Worm (Caenorhabditis elegans): ENCODE measurements around the gene Y38F2AR.3.

DNA sequence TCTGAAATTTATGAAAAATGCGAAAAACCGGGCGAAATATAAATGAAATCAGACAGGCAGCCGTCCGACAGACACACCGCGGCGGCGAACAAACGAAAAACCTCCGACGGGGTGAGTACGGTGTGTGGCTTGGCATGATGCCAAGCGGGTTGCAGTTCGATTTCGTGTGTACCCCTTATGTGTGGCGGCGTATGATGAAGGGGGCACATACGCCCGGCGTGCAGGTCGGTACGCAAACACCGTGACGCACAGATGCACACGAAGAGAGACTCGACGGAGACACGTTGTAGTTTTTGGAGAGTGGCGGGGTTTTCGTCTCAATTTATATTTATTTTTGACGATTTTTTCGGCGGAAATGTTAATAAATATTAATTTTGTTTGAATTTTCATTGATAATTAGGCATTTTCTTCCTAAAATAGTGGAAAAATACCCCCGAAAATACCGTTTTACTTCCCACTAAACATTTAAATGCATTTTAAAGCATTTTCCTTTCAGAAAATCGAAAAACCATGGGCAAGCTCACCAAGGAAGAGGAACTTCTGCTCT, 5.2 kb downstream of the Y38F2AR.3 start, which contains the start of gene trap-3:
- TF ChIP-seq aly-1 (tag; optimal IDR thresholded peaks at IDR 0.05) (no peak), flt-1 (GFP tag; IDR thresholded peaks at IDR 0.05) (0 out of 2 replicates have a peak, but pooled peaks have one; percentile 22), ceh-36 (tag; optimal IDR thresholded peaks at IDR 0.05) (no peak), ama-1 (optimal IDR thresholded peaks at IDR 0.05) (no peak), ets-7 (tag; optimal IDR thresholded peaks at IDR 0.05) (peak; percentile 55), tra-4 (tag; optimal IDR thresholded peaks at IDR 0.05) (peak; percentile 43), F13C5.2 (tag; optimal IDR thresholded peaks at IDR 0.05) (peak; percentile 90), ceh-13 (GFP tag; optimal IDR thresholded peaks at IDR 0.05) (no peak), B0310.2 (tag; optimal IDR thresholded peaks at IDR 0.05) (no peak), pes-1 (GFP tag; IDR thresholded peaks at IDR 0.05) (no peak; the same call in 1 of the 2 replicates), hmbx-1 (tag; optimal IDR thresholded peaks at IDR 0.05) (no peak), tbx-37 (GFP tag; conservative IDR thresholded peaks at IDR 0.05) (peak; percentile 49; the same call in 1 of the 2 replicates), scrt-1 (GFP tag; IDR thresholded peaks at IDR 0.05) (no peak), tbx-11 (GFP tag; IDR thresholded peaks at IDR 0.05) (peak; percentile 61)
